Fruit fly (Drosophila melanogaster) whole organism, prepupa: Measurements from ENCODE around the gene CG32982.

Experiments
- CG10631 ChIP-seq: fragments of 200-800 bp; sonication (Bioruptor generic); optimal IDR thresholded peaks from 2 replicates; lab custom pipeline; 2016; ENCODE audit warnings: missing biosample characterization, missing genetic modification characterization
- CG10669 ChIP-seq: fragments of 200-800 bp; sonication (Bioruptor generic); optimal IDR thresholded peaks from 3 replicates; lab custom pipeline; 2018; ENCODE audit warnings: missing biosample characterization, mild to moderate bottlenecking, missing genetic modification characterization, moderate library complexity
- CG11294 ChIP-seq: fragments of 200-800 bp; sonication (Bioruptor generic); IDR thresholded peaks from 2 replicates; pipeline ENCODE4 v1.3.6; 2022; ENCODE audit warnings: missing biosample characterization, missing genetic modification characterization
- CG11762 ChIP-seq: fragments of 200-800 bp; sonication (Bioruptor generic); optimal IDR thresholded peaks from 3 replicates; lab custom pipeline; 2016; ENCODE audit warnings: missing biosample characterization, missing genetic modification characterization; ENCODE audit not compliant: insufficient read depth
- CG11902 ChIP-seq: fragments of 200-800 bp; sonication (Bioruptor generic); optimal IDR thresholded peaks from 3 replicates; lab custom pipeline; 2016; ENCODE audit warnings: missing biosample characterization, missing genetic modification characterization
- CG15336 ChIP-seq: fragments of 200-800 bp; sonication (Bioruptor generic); IDR thresholded peaks from 2 replicates; pipeline ENCODE4 v1.3.6; 2022; ENCODE audit warnings: missing biosample characterization, missing genetic modification characterization
- CG1621 ChIP-seq: fragments of 200-800 bp; sonication (Bioruptor generic); optimal IDR thresholded peaks from 3 replicates; lab custom pipeline; 2018; ENCODE audit warnings: missing biosample characterization, mild to moderate bottlenecking, missing genetic modification characterization
- CG16779 ChIP-seq: fragments of 200-800 bp; sonication (Bioruptor generic); optimal IDR thresholded peaks from 3 replicates; lab custom pipeline; 2017; ENCODE audit warnings: missing biosample characterization, mild to moderate bottlenecking, missing genetic modification characterization
- CG3032 ChIP-seq: fragments of 200-800 bp; optimal IDR thresholded peaks from 2 replicates; lab custom pipeline; 2019; ENCODE audit warnings: missing biosample characterization, mild to moderate bottlenecking, missing genetic modification characterization, moderate library complexity
- CG31627 ChIP-seq: fragments of 200-800 bp; sonication (Bioruptor generic); optimal IDR thresholded peaks from 3 replicates; lab custom pipeline; 2016; ENCODE audit warnings: missing biosample characterization, missing genetic modification characterization
- CG34406 ChIP-seq: fragments of 200-800 bp; sonication (Bioruptor generic); optimal IDR thresholded peaks from 3 replicates; lab custom pipeline; 2016; ENCODE audit warnings: missing biosample characterization, missing genetic modification characterization
- CG3919 ChIP-seq: fragments of 200-800 bp; sonication (Bioruptor generic); optimal IDR thresholded peaks from 3 replicates; lab custom pipeline; 2016; ENCODE audit warnings: missing biosample characterization, missing genetic modification characterization
- CG6163 ChIP-seq: fragments of 200-800 bp; sonication (Bioruptor generic); IDR thresholded peaks from 3 replicates; pipeline ENCODE4 v1.3.6; 2022; ENCODE audit warnings: missing biosample characterization, missing genetic modification characterization
- CG6792 ChIP-seq: fragments of 200-800 bp; sonication (Bioruptor generic); optimal IDR thresholded peaks from 3 replicates; lab custom pipeline; 2016; ENCODE audit warnings: missing biosample characterization, missing genetic modification characterization
- CG6808 ChIP-seq: fragments of 200-800 bp; sonication (Bioruptor generic); optimal IDR thresholded peaks from 3 replicates; lab custom pipeline; 2017; ENCODE audit warnings: missing biosample characterization, missing genetic modification characterization, mild to moderate bottlenecking, moderate library complexity, missing genetic modification reagents
- CG6854 ChIP-seq: fragments of 200-800 bp; sonication (Bioruptor generic); optimal IDR thresholded peaks from 2 replicates; lab custom pipeline; 2017; ENCODE audit warnings: missing biosample characterization, mild to moderate bottlenecking, missing genetic modification characterization
- CG8119 ChIP-seq: fragments of 200-800 bp; sonication (Bioruptor generic); IDR thresholded peaks from 3 replicates; pipeline ENCODE4 v1.3.6; 2022; ENCODE audit warnings: missing biosample characterization, missing genetic modification characterization
- CG8319 ChIP-seq: fragments of 200-800 bp; sonication (Bioruptor generic); optimal IDR thresholded peaks from 3 replicates; lab custom pipeline; 2016; ENCODE audit warnings: missing biosample characterization, missing genetic modification characterization
- CG8632 ChIP-seq: fragments of 200-800 bp; sonication (Bioruptor generic); optimal IDR thresholded peaks from 3 replicates; lab custom pipeline; 2016; ENCODE audit warnings: missing biosample characterization, missing genetic modification characterization
- CG9139 ChIP-seq: fragments of 200-800 bp; sonication (Bioruptor generic); optimal IDR thresholded peaks from 3 replicates; lab custom pipeline; 2017; ENCODE audit warnings: missing biosample characterization, mild to moderate bottlenecking, missing genetic modification characterization
- Eip75B ChIP-seq: fragments of 200-800 bp; sonication (Bioruptor generic); optimal IDR thresholded peaks from 3 replicates; lab custom pipeline; 2016; ENCODE audit warnings: missing biosample characterization, missing genetic modification characterization
- Eip93F ChIP-seq: fragments of 200-800 bp; sonication (Bioruptor generic); optimal IDR thresholded peaks from 2 replicates; lab custom pipeline; 2016; ENCODE audit warnings: missing biosample characterization, mild to moderate bottlenecking, missing genetic modification characterization
- Ets21C ChIP-seq: fragments of 200-800 bp; sonication (Bioruptor generic); optimal IDR thresholded peaks from 3 replicates; lab custom pipeline; 2016; ENCODE audit warnings: missing biosample characterization, missing genetic modification characterization
- Ets96B ChIP-seq: fragments of 200-800 bp; optimal IDR thresholded peaks from 2 replicates; lab custom pipeline; 2019; ENCODE audit warnings: missing biosample characterization, mild to moderate bottlenecking, missing genetic modification characterization, moderate library complexity
- Gug ChIP-seq: fragments of 200-800 bp; sonication (Bioruptor generic); IDR thresholded peaks from 2 replicates; pipeline ENCODE4 v1.3.6; 2022; ENCODE audit warnings: missing biosample characterization, missing genetic modification characterization
- Met ChIP-seq: fragments of 200-800 bp; sonication (Bioruptor generic); optimal IDR thresholded peaks from 3 replicates; lab custom pipeline; 2016; ENCODE audit warnings: missing biosample characterization, missing genetic modification characterization
- Smox ChIP-seq: fragments of 200-800 bp; sonication (Bioruptor generic); optimal IDR thresholded peaks from 3 replicates; lab custom pipeline; 2016; ENCODE audit warnings: missing biosample characterization, missing genetic modification characterization
- Sox102F ChIP-seq: fragments of 200-800 bp; sonication (Bioruptor generic); optimal IDR thresholded peaks from 2 replicates; lab custom pipeline; 2016; ENCODE audit warnings: missing biosample characterization, mild to moderate bottlenecking, missing genetic modification characterization
- achi ChIP-seq: fragments of 200-800 bp; sonication (Bioruptor generic); optimal IDR thresholded peaks from 3 replicates; lab custom pipeline; 2016; ENCODE audit warnings: missing biosample characterization, missing genetic modification characterization
- acj6 ChIP-seq: fragments of 200-800 bp; sonication (Bioruptor generic); optimal IDR thresholded peaks from 3 replicates; lab custom pipeline; 2016; ENCODE audit warnings: missing biosample characterization, missing genetic modification characterization
- dsx ChIP-seq: fragments of 200-800 bp; optimal IDR thresholded peaks from 3 replicates; lab custom pipeline; 2019; ENCODE audit warnings: missing biosample characterization, mild to moderate bottlenecking, missing genetic modification characterization, moderate library complexity; ENCODE audit not compliant: poor library complexity, severe bottlenecking
- eg ChIP-seq: fragments of 200-800 bp; sonication (Bioruptor generic); IDR thresholded peaks from 3 replicates; pipeline ENCODE4 v1.3.6; 2022; ENCODE audit warnings: missing biosample characterization, missing genetic modification characterization
- esn ChIP-seq: fragments of 200-800 bp; sonication (Bioruptor generic); optimal IDR thresholded peaks from 2 replicates; lab custom pipeline; 2016; ENCODE audit warnings: missing biosample characterization, mild to moderate bottlenecking, missing genetic modification characterization, moderate library complexity
- fd59A ChIP-seq: fragments of 200-800 bp; sonication (Bioruptor generic); optimal IDR thresholded peaks from 2 replicates; lab custom pipeline; 2017; ENCODE audit warnings: missing biosample characterization, mild to moderate bottlenecking, missing genetic modification characterization, missing genetic modification reagents
- lz ChIP-seq: fragments of 200-800 bp; sonication (Bioruptor generic); optimal IDR thresholded peaks from 3 replicates; lab custom pipeline; 2016; ENCODE audit warnings: missing biosample characterization, missing genetic modification characterization
- net ChIP-seq: fragments of 200-800 bp; sonication (Bioruptor generic); optimal IDR thresholded peaks from 3 replicates; lab custom pipeline; 2016; ENCODE audit warnings: missing biosample characterization, missing genetic modification characterization
- pdm3 ChIP-seq: fragments of 200-800 bp; sonication (Bioruptor generic); optimal IDR thresholded peaks from 3 replicates; lab custom pipeline; 2016; ENCODE audit warnings: missing biosample characterization, missing genetic modification characterization
- salr ChIP-seq, 2 experiments: fragments of 200-800 bp; sonication (Bioruptor generic); optimal IDR thresholded peaks; 3 replicates each; lab custom pipeline; 2016 to 2018; ENCODE audit warnings: missing biosample characterization in 2 of 2, missing genetic modification characterization in 2 of 2, mild to moderate bottlenecking in 1 of 2
- ss ChIP-seq, 2 experiments: fragments of 200-800 bp; sonication (Bioruptor generic); optimal IDR thresholded peaks; 2 replicates in 1 of 2; 3 replicates in 1 of 2; lab custom pipeline; 2017 to 2018; ENCODE audit warnings: mild to moderate bottlenecking in 2 of 2, missing biosample characterization in 2 of 2, missing genetic modification characterization in 2 of 2, moderate library complexity in 1 of 2
- svp ChIP-seq: fragments of 200-800 bp; sonication (Bioruptor generic); peaks from one replicate; lab custom pipeline; 2016; ENCODE audit warnings: missing biosample characterization, missing genetic modification characterization
- vri ChIP-seq: fragments of 200-800 bp; sonication (Bioruptor generic); optimal IDR thresholded peaks from 3 replicates; lab custom pipeline; 2016; ENCODE audit warnings: missing biosample characterization, mild to moderate bottlenecking, missing genetic modification characterization

The CG32982 gene

DNA sequence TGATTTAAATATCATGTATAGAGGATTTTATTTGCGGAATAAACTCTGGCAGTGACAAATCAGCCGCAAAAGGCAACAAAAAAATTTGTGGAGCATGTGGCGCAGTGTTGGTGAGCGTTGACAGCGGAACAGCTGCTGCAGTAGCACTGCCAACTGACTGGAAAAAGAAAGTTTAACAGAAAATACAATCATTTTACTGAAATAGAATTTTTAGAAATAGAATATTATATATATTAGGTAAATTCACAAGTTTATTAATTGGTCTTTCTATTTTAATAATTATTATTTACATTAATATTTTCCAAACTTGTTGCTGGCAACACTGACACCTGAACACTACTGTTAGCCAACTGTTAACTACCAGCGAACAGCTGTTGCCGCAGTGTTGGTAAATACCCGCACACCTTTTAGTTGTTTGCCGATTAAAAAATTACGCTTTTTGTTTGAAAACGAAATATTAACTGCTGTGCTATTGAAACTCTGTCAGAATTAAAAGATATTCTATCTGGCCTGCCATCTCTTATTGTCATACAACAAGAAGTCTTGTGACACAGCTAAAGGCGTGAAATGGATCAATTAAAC, 41.0 kb downstream of the CG32982 start, which contains the start of the genes CG9586 and tai (continued):
- peak; percentile 26 for TF ChIP-seq lz (GFP tag; lab: Kevin White, UChicago)
- peak in 1 of 2 experiments; percentile 2 for TF ChIP-seq salr (GFP tag; optimal IDR thresholded peaks at IDR 0.05; lab: Kevin White, UChicago)
- TF ChIP-seq CG10631: peak; percentile 86
- peak; percentile 66 for TF ChIP-seq Met
- TF ChIP-seq eg (GFP tag; lab: Robert Waterston, UW): peak; percentile 83
- TF ChIP-seq achi (GFP tag; lab: Kevin White, UChicago): peak; percentile 80
- TF ChIP-seq dsx (GFP tag; lab: Kevin White, UChicago): peak; percentile 56
- TF ChIP-seq CG11902: peak; percentile 44
- TF ChIP-seq CG10669 (GFP tag; lab: Kevin White, UChicago): peak; percentile 35
- peak; percentile 62 for TF ChIP-seq Smox (GFP tag; lab: Kevin White, UChicago)
- peak; percentile 70 for TF ChIP-seq Ets96B (tag; lab: Kevin White, UChicago)
- peak; percentile 60 for TF ChIP-seq CG11762 (GFP tag; lab: Kevin White, UChicago)
- TF ChIP-seq CG8319 (GFP tag; lab: Kevin White, UChicago): peak; percentile 65
- TF ChIP-seq CG6792 (GFP tag; lab: Kevin White, UChicago): peak; percentile 73
- peak; percentile 55 for TF ChIP-seq vri (GFP tag; lab: Kevin White, UChicago)
- TF ChIP-seq pdm3 (GFP tag; lab: Kevin White, UChicago): peak; percentile 55
- TF ChIP-seq CG1621 (tag; lab: Kevin White, UChicago): peak; percentile 30
- TF ChIP-seq CG34406: peak; percentile 74
- TF ChIP-seq CG9139 (GFP tag; lab: Kevin White, UChicago): peak; percentile 11
- peak; percentile 73 for TF ChIP-seq net (GFP tag; lab: Kevin White, UChicago)
- peak; percentile 48 for TF ChIP-seq CG6808 (GFP tag; lab: Kevin White, UChicago)
- peak; percentile 73 for TF ChIP-seq CG8632 (GFP tag; lab: Kevin White, UChicago)
- peak; percentile 79 for TF ChIP-seq CG3032
- peak; percentile 14 for TF ChIP-seq CG16779 (tag; lab: Kevin White, UChicago)
- peak; percentile 80 for TF ChIP-seq CG3919
- TF ChIP-seq ss (GFP tag; optimal IDR thresholded peaks at IDR 0.05; lab: Kevin White, UChicago): peak; percentile 16 to 21

- peak; percentile 45; the same call in 1 of the 3 replicates for TF ChIP-seq CG6163 (GFP tag; lab: Robert Waterston, UW)
- TF ChIP-seq eg (GFP tag; lab: Robert Waterston, UW): 0 out of 3 replicates have a peak, but pooled peaks have one; percentile 9
- TF ChIP-seq CG6854 (GFP tag; lab: Kevin White, UChicago): no peak
- TF ChIP-seq CG11294 (GFP tag; lab: Robert Waterston, UW): no peak
- peak; percentile 35; the same call in 1 of the 3 replicates for TF ChIP-seq CG8119
- no peak for TF ChIP-seq Eip93F (GFP tag; lab: Kevin White, UChicago)
- peak; percentile 40; the same call in 1 of the 2 replicates for TF ChIP-seq CG15336
- TF ChIP-seq CG6792 (GFP tag; lab: Kevin White, UChicago): no peak
These were observed 41.5 kb downstream of the CG32982 start for dm6 chr2L:9167001-9167400.

DNA sequence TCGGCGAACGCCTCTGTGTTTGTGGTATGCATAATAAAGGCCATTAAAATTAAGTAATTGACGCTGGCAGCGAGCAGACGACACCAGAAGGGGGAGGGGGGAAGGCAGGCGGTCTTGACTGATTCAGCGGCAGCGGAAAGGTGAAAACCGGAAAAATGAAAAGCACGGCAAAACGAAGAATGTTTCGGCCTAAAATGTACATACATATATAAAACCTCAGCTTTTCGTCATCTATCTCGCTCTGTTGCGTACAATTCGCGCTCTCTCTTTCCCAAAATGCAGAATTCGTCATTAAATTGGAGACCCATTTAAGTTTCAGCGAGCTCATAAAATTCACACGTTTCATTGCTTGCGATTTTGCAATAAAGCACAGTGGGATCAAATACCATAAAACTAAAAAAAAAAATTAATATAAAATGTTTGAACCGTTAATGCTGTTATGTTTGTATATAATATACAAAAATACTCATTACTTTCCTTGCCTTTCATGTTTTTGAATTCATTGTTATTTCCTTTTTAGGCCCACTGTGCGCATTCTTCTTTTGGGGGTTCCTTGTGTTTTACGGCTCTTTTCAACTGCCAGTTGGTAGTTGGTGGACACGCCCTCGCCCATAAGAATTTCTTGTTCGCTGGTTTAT, 42.6 kb downstream of the CG32982 start:
- TF ChIP-seq Sox102F (GFP tag; lab: Kevin White, UChicago): peak; percentile 93
- TF ChIP-seq CG9139 (GFP tag; lab: Kevin White, UChicago): peak; percentile 39
- peak; percentile 67 for TF ChIP-seq net (GFP tag; lab: Kevin White, UChicago)
- peak; percentile 90 for TF ChIP-seq CG3919
- TF ChIP-seq Ets21C (GFP tag; lab: Kevin White, UChicago): peak; percentile 81
- peak; percentile 37 for TF ChIP-seq fd59A
- peak; percentile 63 for TF ChIP-seq CG3032
- peak; percentile 81 for TF ChIP-seq vri (GFP tag; lab: Kevin White, UChicago)
- peak; percentile 90 for TF ChIP-seq lz (GFP tag; lab: Kevin White, UChicago)
- TF ChIP-seq CG31627 (GFP tag; lab: Kevin White, UChicago): peak; percentile 88
- TF ChIP-seq CG8319 (GFP tag; lab: Kevin White, UChicago): peak; percentile 86
- peak; percentile 83 for TF ChIP-seq pdm3 (GFP tag; lab: Kevin White, UChicago)
- TF ChIP-seq eg (GFP tag; lab: Robert Waterston, UW): peak; percentile 90
- peak; percentile 93 for TF ChIP-seq CG34406
- TF ChIP-seq Gug (GFP tag; lab: Robert Waterston, UW): peak; percentile 69
- TF ChIP-seq CG11762 (GFP tag; lab: Kevin White, UChicago): peak; percentile 79
- peak; percentile 83 for TF ChIP-seq CG11902
- TF ChIP-seq esn: peak; percentile 95
- peak; percentile 77 for TF ChIP-seq CG10669 (GFP tag; lab: Kevin White, UChicago)
- TF ChIP-seq CG6854 (GFP tag; lab: Kevin White, UChicago): peak; percentile 87
- TF ChIP-seq acj6 (GFP tag; lab: Kevin White, UChicago): peak; percentile 89
- peak; percentile 68 for TF ChIP-seq CG16779 (tag; lab: Kevin White, UChicago)
- TF ChIP-seq salr (GFP tag; optimal IDR thresholded peaks at IDR 0.05; lab: Kevin White, UChicago): peak; percentile 51 to 71
- peak; percentile 86 for TF ChIP-seq Eip75B (GFP tag; lab: Kevin White, UChicago)
- peak; percentile 97 for TF ChIP-seq svp (GFP tag; lab: Kevin White, UChicago)
- peak; percentile 66 to 82 for TF ChIP-seq ss (GFP tag; optimal IDR thresholded peaks at IDR 0.05; lab: Kevin White, UChicago)
- peak; percentile 90 for TF ChIP-seq Smox (GFP tag; lab: Kevin White, UChicago)
- TF ChIP-seq CG8119: peak; percentile 81
